Worm (Caenorhabditis elegans): ENCODE data around the gene M199.9.

DNA sequence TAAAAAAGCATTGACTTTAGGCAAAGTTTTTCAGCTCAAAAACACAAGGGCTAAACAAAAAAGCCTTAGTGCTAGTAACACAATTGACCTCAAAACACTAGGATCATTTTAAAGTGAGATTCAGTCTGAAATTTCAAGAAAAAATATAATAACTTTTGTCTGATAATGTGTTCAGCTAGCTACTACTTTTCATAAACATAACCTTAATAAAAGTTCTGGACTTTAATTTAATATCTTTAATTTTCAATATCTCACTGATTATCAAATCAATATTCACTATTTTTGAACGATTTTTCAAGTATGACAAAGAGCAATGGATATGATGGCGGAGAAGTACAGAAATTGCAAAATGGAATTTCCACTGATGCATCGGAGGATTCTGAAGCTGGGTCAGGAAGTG is 13.3 kb downstream of the M199.9 start, which contains the start of gene M199.135:
- no peak for TF ChIP-seq nhr-28 (tag; optimal IDR thresholded peaks at IDR 0.05)
- TF ChIP-seq spr-1 (tag; optimal IDR thresholded peaks at IDR 0.05): no peak
- no peak for TF ChIP-seq rbr-2 (tag; optimal IDR thresholded peaks at IDR 0.05)
- TF ChIP-seq zip-2 (tag; optimal IDR thresholded peaks at IDR 0.05): no peak
- TF ChIP-seq hmg-1.1 (GFP tag; IDR thresholded peaks at IDR 0.05): no peak
- no peak for TF ChIP-seq ctbp-1 (GFP tag; IDR thresholded peaks at IDR 0.05)
